Fruit fly (Drosophila melanogaster) whole organism, prepupa: Measurements from ENCODE around the gene CG9095.

Experiments
- Blimp-1 ChIP-seq: fragments of 200-800 bp; sonication (Bioruptor generic); optimal IDR thresholded peaks from 3 replicates; lab custom pipeline; 2017; ENCODE audit warnings: missing biosample characterization, missing genetic modification characterization, mild to moderate bottlenecking, moderate library complexity, missing genetic modification reagents
- CG10631 ChIP-seq: fragments of 200-800 bp; sonication (Bioruptor generic); optimal IDR thresholded peaks from 2 replicates; lab custom pipeline; 2016; ENCODE audit warnings: missing biosample characterization, missing genetic modification characterization
- CG10669 ChIP-seq: fragments of 200-800 bp; sonication (Bioruptor generic); optimal IDR thresholded peaks from 3 replicates; lab custom pipeline; 2018; ENCODE audit warnings: missing biosample characterization, mild to moderate bottlenecking, missing genetic modification characterization, moderate library complexity
- CG15336 ChIP-seq: fragments of 200-800 bp; sonication (Bioruptor generic); IDR thresholded peaks from 2 replicates; pipeline ENCODE4 v1.3.6; 2022; ENCODE audit warnings: missing biosample characterization, missing genetic modification characterization
- CG3032 ChIP-seq: fragments of 200-800 bp; optimal IDR thresholded peaks from 2 replicates; lab custom pipeline; 2019; ENCODE audit warnings: missing biosample characterization, mild to moderate bottlenecking, missing genetic modification characterization, moderate library complexity
- CG32006 ChIP-seq: fragments of 200-800 bp; sonication (Bioruptor generic); optimal IDR thresholded peaks from 3 replicates; lab custom pipeline; 2017; ENCODE audit warnings: missing biosample characterization, mild to moderate bottlenecking, missing genetic modification characterization
- CG34406 ChIP-seq: fragments of 200-800 bp; sonication (Bioruptor generic); optimal IDR thresholded peaks from 3 replicates; lab custom pipeline; 2016; ENCODE audit warnings: missing biosample characterization, missing genetic modification characterization
- CG3919 ChIP-seq: fragments of 200-800 bp; sonication (Bioruptor generic); optimal IDR thresholded peaks from 3 replicates; lab custom pipeline; 2016; ENCODE audit warnings: missing biosample characterization, missing genetic modification characterization
- CG4318 ChIP-seq: fragments of 200-800 bp; sonication (Bioruptor generic); optimal IDR thresholded peaks from 3 replicates; lab custom pipeline; 2017; ENCODE audit warnings: missing biosample characterization, mild to moderate bottlenecking, missing genetic modification characterization
- CG6276 ChIP-seq: fragments of 200-800 bp; sonication (Bioruptor generic); optimal IDR thresholded peaks from 2 replicates; lab custom pipeline; 2017; ENCODE audit warnings: missing biosample characterization, mild to moderate bottlenecking, missing genetic modification characterization
- CG6792 ChIP-seq: fragments of 200-800 bp; sonication (Bioruptor generic); optimal IDR thresholded peaks from 3 replicates; lab custom pipeline; 2016; ENCODE audit warnings: missing biosample characterization, missing genetic modification characterization
- CG6854 ChIP-seq: fragments of 200-800 bp; sonication (Bioruptor generic); optimal IDR thresholded peaks from 2 replicates; lab custom pipeline; 2017; ENCODE audit warnings: missing biosample characterization, mild to moderate bottlenecking, missing genetic modification characterization
- CG8119 ChIP-seq: fragments of 200-800 bp; sonication (Bioruptor generic); IDR thresholded peaks from 3 replicates; pipeline ENCODE4 v1.3.6; 2022; ENCODE audit warnings: missing biosample characterization, missing genetic modification characterization
- CG8319 ChIP-seq: fragments of 200-800 bp; sonication (Bioruptor generic); optimal IDR thresholded peaks from 3 replicates; lab custom pipeline; 2016; ENCODE audit warnings: missing biosample characterization, missing genetic modification characterization
- CG8632 ChIP-seq: fragments of 200-800 bp; sonication (Bioruptor generic); optimal IDR thresholded peaks from 3 replicates; lab custom pipeline; 2016; ENCODE audit warnings: missing biosample characterization, missing genetic modification characterization
- Eip78C ChIP-seq: fragments of 200-800 bp; sonication (Bioruptor generic); peaks from one replicate; lab custom pipeline; 2016; ENCODE audit warnings: missing biosample characterization, missing genetic modification characterization
- Eip93F ChIP-seq: fragments of 200-800 bp; sonication (Bioruptor generic); optimal IDR thresholded peaks from 2 replicates; lab custom pipeline; 2016; ENCODE audit warnings: missing biosample characterization, mild to moderate bottlenecking, missing genetic modification characterization
- Hr39 ChIP-seq: fragments of 200-800 bp; sonication (Bioruptor generic); optimal IDR thresholded peaks from 2 replicates; lab custom pipeline; 2016; ENCODE audit warnings: missing biosample characterization, missing genetic modification characterization
- Hr4 ChIP-seq: fragments of 200-800 bp; sonication (Bioruptor generic); optimal IDR thresholded peaks from 3 replicates; lab custom pipeline; 2016; ENCODE audit warnings: missing biosample characterization, missing genetic modification characterization
- OdsH ChIP-seq: fragments of 200-800 bp; sonication (Bioruptor generic); optimal IDR thresholded peaks from 3 replicates; lab custom pipeline; 2016; ENCODE audit warnings: missing biosample characterization, missing genetic modification characterization
- Sox14 ChIP-seq: fragments of 200-800 bp; sonication (Bioruptor generic); optimal IDR thresholded peaks from 3 replicates; lab custom pipeline; 2016; ENCODE audit warnings: missing biosample characterization, missing genetic modification characterization
- Sox15 ChIP-seq: fragments of 200-800 bp; sonication (Bioruptor generic); optimal IDR thresholded peaks from 3 replicates; lab custom pipeline; 2016; ENCODE audit warnings: missing biosample characterization, missing genetic modification characterization
- achi ChIP-seq: fragments of 200-800 bp; sonication (Bioruptor generic); optimal IDR thresholded peaks from 3 replicates; lab custom pipeline; 2016; ENCODE audit warnings: missing biosample characterization, missing genetic modification characterization
- acj6 ChIP-seq: fragments of 200-800 bp; sonication (Bioruptor generic); optimal IDR thresholded peaks from 3 replicates; lab custom pipeline; 2016; ENCODE audit warnings: missing biosample characterization, missing genetic modification characterization
- dsx ChIP-seq: fragments of 200-800 bp; optimal IDR thresholded peaks from 3 replicates; lab custom pipeline; 2019; ENCODE audit warnings: missing biosample characterization, mild to moderate bottlenecking, missing genetic modification characterization, moderate library complexity; ENCODE audit not compliant: poor library complexity, severe bottlenecking
- eg ChIP-seq: fragments of 200-800 bp; sonication (Bioruptor generic); IDR thresholded peaks from 3 replicates; pipeline ENCODE4 v1.3.6; 2022; ENCODE audit warnings: missing biosample characterization, missing genetic modification characterization
- esn ChIP-seq: fragments of 200-800 bp; sonication (Bioruptor generic); optimal IDR thresholded peaks from 2 replicates; lab custom pipeline; 2016; ENCODE audit warnings: missing biosample characterization, mild to moderate bottlenecking, missing genetic modification characterization, moderate library complexity
- fd85E ChIP-seq: fragments of 200-800 bp; sonication (Bioruptor generic); optimal IDR thresholded peaks from 3 replicates; lab custom pipeline; 2016; ENCODE audit warnings: missing biosample characterization, missing genetic modification characterization
- lz ChIP-seq: fragments of 200-800 bp; sonication (Bioruptor generic); optimal IDR thresholded peaks from 3 replicates; lab custom pipeline; 2016; ENCODE audit warnings: missing biosample characterization, missing genetic modification characterization
- net ChIP-seq: fragments of 200-800 bp; sonication (Bioruptor generic); optimal IDR thresholded peaks from 3 replicates; lab custom pipeline; 2016; ENCODE audit warnings: missing biosample characterization, missing genetic modification characterization
- spab ChIP-seq: fragments of 200-800 bp; sonication (Bioruptor generic); optimal IDR thresholded peaks from 2 replicates; lab custom pipeline; 2017; ENCODE audit warnings: missing biosample characterization, mild to moderate bottlenecking, missing genetic modification characterization, missing genetic modification reagents
- ss ChIP-seq, 2 experiments: fragments of 200-800 bp; sonication (Bioruptor generic); optimal IDR thresholded peaks; 2 replicates in 1 of 2; 3 replicates in 1 of 2; lab custom pipeline; 2017 to 2018; ENCODE audit warnings: mild to moderate bottlenecking in 2 of 2, missing biosample characterization in 2 of 2, missing genetic modification characterization in 2 of 2, moderate library complexity in 1 of 2
- svp ChIP-seq: fragments of 200-800 bp; sonication (Bioruptor generic); peaks from one replicate; lab custom pipeline; 2016; ENCODE audit warnings: missing biosample characterization, missing genetic modification characterization

CG9095 gene

dm6 chrX:15175171-15175883 lies 12.3 kb upstream of the CG9095 start, which contains the start of gene CG43737:
TSS of gene CG43737 (plus strand) at chrX:15175441.
- TF ChIP-seq Hr39 (GFP tag; lab: Kevin White, UChicago) (no peak), Eip93F (GFP tag; lab: Kevin White, UChicago) (no peak), Eip78C (peak; percentile 16)

dm6 chrX:15164879-15165278 lies 1.9 kb upstream of the CG9095 start:
- no peak for TF ChIP-seq acj6 (GFP tag; lab: Kevin White, UChicago)
- peak; percentile 13 for TF ChIP-seq CG4318
- TF ChIP-seq achi = peak; percentile 6
- no peak for TF ChIP-seq CG8632 (GFP tag; lab: Kevin White, UChicago)
- TF ChIP-seq OdsH (GFP tag; lab: Kevin White, UChicago) = peak; percentile 15
- no peak for TF ChIP-seq spab
- TF ChIP-seq CG32006 (GFP tag; lab: Kevin White, UChicago) = peak; percentile 59
- no peak for TF ChIP-seq Sox15
- TF ChIP-seq eg = peak; percentile 43; the same call in 1 of the 3 replicates
- peak; percentile 24 for TF ChIP-seq Hr4 (GFP tag; lab: Kevin White, UChicago)
- TF ChIP-seq CG15336 (GFP tag; lab: Robert Waterston, UW) = peak; percentile 68
- peak; percentile 38 for TF ChIP-seq Eip78C
- TF ChIP-seq CG8119 (GFP tag; lab: Robert Waterston, UW) = peak; percentile 54; the same call in 2 of the 3 replicates
- TF ChIP-seq CG6276 (GFP tag; lab: Kevin White, UChicago) = peak; percentile 54
- TF ChIP-seq, all 60 proteins: peak for 10

- TF ChIP-seq dsx (GFP tag; lab: Kevin White, UChicago) (no peak), Eip78C (peak; percentile 42), CG32006 (GFP tag; lab: Kevin White, UChicago) (peak; percentile 28)
These were observed 370 bp upstream of the CG9095 start for dm6 chrX:15163395-15163794.

- TF ChIP-seq svp (GFP tag; lab: Kevin White, UChicago) (peak; percentile 23), CG34406 (GFP tag; lab: Kevin White, UChicago) (no peak), CG10669 (GFP tag; lab: Kevin White, UChicago) (no peak), achi (no peak), CG32006 (GFP tag; lab: Kevin White, UChicago) (peak; percentile 39), CG8632 (GFP tag; lab: Kevin White, UChicago) (no peak), esn (GFP tag; lab: Kevin White, UChicago) (peak; percentile 33), spab (no peak), Eip78C (peak; percentile 67), fd85E (GFP tag; lab: Kevin White, UChicago) (no peak)
These were observed 957 bp downstream of the CG9095 start for dm6 chrX:15162068-15162467.

- TF ChIP-seq esn (GFP tag; lab: Kevin White, UChicago) = no peak
- no peak for TF ChIP-seq spab
- no peak for TF ChIP-seq CG10631 (GFP tag; lab: Kevin White, UChicago)
- no peak for TF ChIP-seq Sox14 (GFP tag; lab: Kevin White, UChicago)
- TF ChIP-seq CG3032 (tag; lab: Kevin White, UChicago) = no peak
- TF ChIP-seq lz (GFP tag; lab: Kevin White, UChicago) = no peak
- no peak for TF ChIP-seq Blimp-1 (GFP tag; lab: Kevin White, UChicago)
- no peak for TF ChIP-seq CG8319 (GFP tag; lab: Kevin White, UChicago)
- no peak for TF ChIP-seq CG3919 (GFP tag; lab: Kevin White, UChicago)
- TF ChIP-seq net (GFP tag; lab: Kevin White, UChicago) = no peak
- no peak for TF ChIP-seq CG6854 (GFP tag; lab: Kevin White, UChicago)
- no peak for TF ChIP-seq ss (GFP tag; optimal IDR thresholded peaks at IDR 0.05; lab: Kevin White, UChicago)
- TF ChIP-seq CG6792 (GFP tag; lab: Kevin White, UChicago) = no peak
These were observed 5.8 kb downstream of the CG9095 start for dm6 chrX:15157230-15157629.
